Worm (Caenorhabditis elegans) whole organism, mixed stage, embryonic: ENCODE results near the gene D1014.2.

Experiments used
- M03D4.4 ChIP-seq: sonication (generic microtip); optimal IDR thresholded peaks from 2 replicates; lab custom pipeline; 2017; ENCODE audit warnings: mild to moderate bottlenecking, missing genetic modification characterization, missing compliant biosample characterization
- bed-3 ChIP-seq: fragments of 200-800 bp; sonication (Bioruptor generic); optimal IDR thresholded peaks from 3 replicates; lab custom pipeline; 2018; ENCODE audit warnings: mild to moderate bottlenecking, missing genetic modification characterization, moderate library complexity, missing compliant biosample characterization
- blmp-1 ChIP-seq: fragments of 150-350 bp; optimal IDR thresholded peaks from 2 replicates; lab custom pipeline; 2014; ENCODE audit warnings: missing biosample characterization, missing genetic modification characterization
- ceh-43 ChIP-seq: fragments of 200-800 bp; sonication (Bioruptor generic); optimal IDR thresholded peaks from 2 replicates; lab custom pipeline; 2018; ENCODE audit warnings: mild to moderate bottlenecking, missing genetic modification characterization, moderate library complexity, missing compliant biosample characterization
- ces-1 ChIP-seq: fragments of 150-350 bp; optimal IDR thresholded peaks from 2 replicates; lab custom pipeline; 2014; ENCODE audit warnings: missing biosample characterization, missing genetic modification reagents, missing genetic modification characterization
- cnd-1 ChIP-seq: fragments of 200-800 bp; sonication (Bioruptor generic); optimal IDR thresholded peaks from 2 replicates; lab custom pipeline; 2018; ENCODE audit warnings: mild to moderate bottlenecking, missing genetic modification characterization, missing compliant biosample characterization
- drap-1 ChIP-seq: fragments of 200-800 bp; sonication (Bioruptor generic); optimal IDR thresholded peaks from 3 replicates; lab custom pipeline; 2018; ENCODE audit warnings: mild to moderate bottlenecking, missing genetic modification characterization, missing compliant biosample characterization
- elt-3 ChIP-seq: fragments of 150-350 bp; optimal IDR thresholded peaks from 2 replicates; lab custom pipeline; 2014; ENCODE audit warnings: missing biosample characterization, missing genetic modification characterization
- flh-1 ChIP-seq: fragments of 200-800 bp; sonication (Bioruptor generic); optimal IDR thresholded peaks from 2 replicates; lab custom pipeline; 2018; ENCODE audit warnings: mild to moderate bottlenecking, missing genetic modification characterization, moderate library complexity, missing compliant biosample characterization
- ham-2 ChIP-seq: fragments of 200-800 bp; sonication (Bioruptor generic); optimal IDR thresholded peaks from 2 replicates; lab custom pipeline; 2018; ENCODE audit warnings: mild to moderate bottlenecking, missing genetic modification characterization, missing compliant biosample characterization
- hlh-1 ChIP-seq: fragments of 150-350 bp; optimal IDR thresholded peaks from 2 replicates; lab custom pipeline; 2014; ENCODE audit warnings: missing biosample characterization, missing genetic modification reagents, missing genetic modification characterization
- lin-32 ChIP-seq: fragments of 200-800 bp; sonication (Bioruptor generic); optimal IDR thresholded peaks from 2 replicates; lab custom pipeline; 2018; ENCODE audit warnings: mild to moderate bottlenecking, missing genetic modification characterization, missing compliant biosample characterization
- mep-1 ChIP-seq: fragments of 150-350 bp; optimal IDR thresholded peaks from 2 replicates; lab custom pipeline; 2017; ENCODE audit warnings: missing biosample characterization, missing genetic modification reagents, missing genetic modification characterization, inconsistent platforms
- mls-2 ChIP-seq: sonication (generic microtip); optimal IDR thresholded peaks from 2 replicates; lab custom pipeline; 2016; ENCODE audit warnings: mild to moderate bottlenecking, missing genetic modification characterization, moderate library complexity, missing compliant biosample characterization
- nhr-12 ChIP-seq: fragments of 150-350 bp; optimal IDR thresholded peaks from 2 replicates; lab custom pipeline; 2014; ENCODE audit warnings: missing biosample characterization, missing genetic modification characterization
- nhr-237 ChIP-seq: fragments of 150-350 bp; optimal IDR thresholded peaks from 2 replicates; lab custom pipeline; 2014; ENCODE audit warnings: missing biosample characterization, missing genetic modification characterization
- nhr-28 ChIP-seq: fragments of 150-350 bp; optimal IDR thresholded peaks from 2 replicates; lab custom pipeline; 2014; ENCODE audit warnings: missing biosample characterization, missing genetic modification characterization
- nhr-76 ChIP-seq: sonication (generic microtip); optimal IDR thresholded peaks from 2 replicates; lab custom pipeline; 2017; ENCODE audit warnings: missing biosample characterization, missing genetic modification characterization
- pha-4 ChIP-seq: fragments of 150-350 bp; optimal IDR thresholded peaks from 2 replicates; lab custom pipeline; 2018; ENCODE audit warnings: missing biosample characterization, missing genetic modification reagents, missing genetic modification characterization
- sem-2 ChIP-seq: fragments of 200-800 bp; sonication (Bioruptor generic); optimal IDR thresholded peaks from 2 replicates; lab custom pipeline; 2018; ENCODE audit warnings: mild to moderate bottlenecking, missing genetic modification characterization, missing compliant biosample characterization
- snpc-4 ChIP-seq: fragments of 150-350 bp; optimal IDR thresholded peaks from 2 replicates; lab custom pipeline; 2014; ENCODE audit warnings: missing biosample characterization, missing genetic modification characterization
- sptf-1 ChIP-seq: sonication (generic microtip); optimal IDR thresholded peaks from 2 replicates; lab custom pipeline; 2017; ENCODE audit warnings: mild to moderate bottlenecking, missing genetic modification characterization, moderate library complexity, missing compliant biosample characterization
- tbx-8 ChIP-seq: fragments of 200-800 bp; sonication (Bioruptor generic); optimal IDR thresholded peaks from 2 replicates; lab custom pipeline; 2018; ENCODE audit warnings: mild to moderate bottlenecking, missing genetic modification characterization, moderate library complexity, missing compliant biosample characterization
- unc-120 ChIP-seq: sonication (generic microtip); optimal IDR thresholded peaks from 2 replicates; lab custom pipeline; 2017; ENCODE audit warnings: missing genetic modification characterization, missing compliant biosample characterization; ENCODE audit not compliant: poor library complexity, severe bottlenecking
- unc-39 ChIP-seq: fragments of 150-350 bp; optimal IDR thresholded peaks from 2 replicates; lab custom pipeline; 2014; ENCODE audit warnings: missing biosample characterization, missing genetic modification characterization
- unc-62 ChIP-seq: fragments of 150-350 bp; optimal IDR thresholded peaks from 2 replicates; lab custom pipeline; 2014; ENCODE audit warnings: missing biosample characterization, missing genetic modification reagents, missing genetic modification characterization
- ztf-11 ChIP-seq: fragments of 150-350 bp; optimal IDR thresholded peaks from 2 replicates; lab custom pipeline; 2014; ENCODE audit warnings: missing biosample characterization, missing genetic modification characterization

Gene D1014.2

DNA sequence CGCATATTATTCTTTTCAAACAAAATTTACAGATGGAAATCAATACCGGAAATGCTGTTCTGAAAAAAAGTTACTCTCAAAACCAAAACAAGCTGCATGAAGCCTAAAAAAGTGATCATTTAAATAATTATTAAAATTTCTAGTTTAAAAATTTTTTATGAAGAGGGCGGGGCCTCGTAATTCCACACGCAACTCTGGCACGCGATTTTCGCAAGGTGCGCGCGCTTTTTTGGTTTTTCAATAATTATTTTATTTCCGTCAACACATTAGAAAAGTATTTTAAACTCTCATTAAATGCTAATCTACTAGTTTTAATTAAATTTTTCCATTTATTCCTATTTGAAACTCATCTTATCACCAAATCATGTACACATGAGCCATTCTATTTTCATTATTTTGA lies 14.0 kb upstream of the D1014.2 start:
- TF ChIP-seq ceh-43 (GFP tag; lab: Kevin White, UChicago) (peak; percentile 47), elt-3 (tag; lab: Kevin White, UChicago) (no peak), sptf-1 (tag; lab: Kevin White, UChicago) (no peak)
- TF ChIP-seq, all 35 proteins: peak for 1

DNA sequence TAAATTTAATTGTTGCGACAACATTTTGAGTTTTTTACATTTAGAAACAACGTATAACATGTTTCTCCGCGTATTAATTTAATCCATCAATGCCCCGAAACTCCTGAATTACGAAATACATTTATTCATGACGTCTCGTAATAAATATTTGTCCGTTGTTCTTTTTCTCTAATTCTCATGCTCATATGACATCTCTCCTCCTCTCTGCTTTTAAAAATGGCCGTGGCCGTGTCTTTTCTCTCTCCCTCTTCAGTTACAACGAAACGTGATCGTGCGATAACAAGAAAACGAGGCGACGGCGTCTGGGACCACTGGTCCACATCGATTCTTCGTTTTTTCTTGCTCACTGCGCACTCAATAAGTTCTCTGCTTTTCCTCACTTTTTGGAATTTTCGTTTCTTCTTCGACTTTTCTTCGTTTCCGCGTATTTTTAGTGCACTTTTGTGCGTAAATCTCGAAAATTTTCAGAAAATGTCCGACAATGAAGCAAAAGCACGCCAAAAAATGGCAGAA lies 13.5 kb upstream of the D1014.2 start, which contains the start of gene snap-1:
Gene snap-1 (plus strand): TSS at position 463 of the 513 bp plus-strand sequence.
- TF ChIP-seq sem-2 (GFP tag; lab: Kevin White, UChicago) (no peak), mep-1 (peak; percentile 58), pha-4 (tag; lab: Kevin White, UChicago) (peak; percentile 21), snpc-4 (tag; lab: Kevin White, UChicago) (no peak), mls-2 (tag; lab: Kevin White, UChicago) (no peak), ztf-11 (no peak), ces-1 (GFP tag; lab: Kevin White, UChicago) (peak; percentile 52)

DNA sequence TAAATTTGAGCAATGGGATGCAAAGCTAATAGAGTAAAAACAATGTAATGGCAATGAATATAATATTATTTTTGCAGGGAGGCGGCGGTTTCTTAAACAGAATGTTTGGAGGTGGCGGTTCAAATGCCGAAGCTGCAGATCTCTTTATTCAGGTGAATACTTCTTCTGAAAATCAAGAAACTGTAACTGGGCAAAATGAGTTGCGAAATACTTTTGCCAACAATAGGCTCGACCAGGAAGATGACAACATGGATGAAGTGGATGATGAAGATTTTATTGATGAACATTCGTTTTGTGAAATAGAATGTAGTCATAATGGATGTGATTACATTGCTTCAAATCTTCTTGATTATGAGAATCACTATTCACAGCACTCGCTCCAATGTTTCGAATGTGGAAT lies 12.9 kb upstream of the D1014.2 start:
- TF ChIP-seq hlh-1 (tag; lab: Kevin White, UChicago) = no peak
- TF ChIP-seq, all 35 proteins: peak for 0

DNA sequence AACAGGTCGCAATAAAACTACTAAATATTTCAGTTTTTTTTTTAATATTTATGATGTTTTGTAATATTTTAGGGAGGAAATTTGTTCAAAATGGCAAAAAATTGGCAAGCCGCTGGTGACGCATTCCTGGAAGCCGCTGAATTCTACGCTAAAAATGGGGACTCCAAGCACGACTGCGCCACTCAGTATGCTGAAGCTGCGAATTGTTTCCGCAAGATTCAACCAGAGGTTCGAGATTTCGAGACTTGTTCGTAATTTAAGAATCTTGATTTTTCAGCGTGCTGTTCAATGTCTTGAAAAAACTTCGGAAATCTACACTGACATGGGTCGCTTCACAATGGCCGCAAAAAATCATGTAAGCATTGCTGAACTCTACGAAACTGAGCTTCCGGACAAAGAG lies 12.1 kb upstream of the D1014.2 start:
- no peak for TF ChIP-seq tbx-8
- TF ChIP-seq unc-39 (tag; lab: Kevin White, UChicago) = no peak
- TF ChIP-seq flh-1 (GFP tag; lab: Kevin White, UChicago) = no peak
- no peak for TF ChIP-seq blmp-1 (tag; lab: Kevin White, UChicago)
- no peak for TF ChIP-seq nhr-76 (tag; lab: Kevin White, UChicago)
- TF ChIP-seq M03D4.4 (tag; lab: Kevin White, UChicago) = no peak
- no peak for TF ChIP-seq hlh-1 (tag; lab: Kevin White, UChicago)
- TF ChIP-seq nhr-12 (tag; lab: Kevin White, UChicago) = no peak
- TF ChIP-seq bed-3 (GFP tag; lab: Kevin White, UChicago) = no peak
- TF ChIP-seq drap-1 = no peak
- no peak for TF ChIP-seq lin-32 (GFP tag; lab: Kevin White, UChicago)
- TF ChIP-seq ham-2 = no peak

DNA sequence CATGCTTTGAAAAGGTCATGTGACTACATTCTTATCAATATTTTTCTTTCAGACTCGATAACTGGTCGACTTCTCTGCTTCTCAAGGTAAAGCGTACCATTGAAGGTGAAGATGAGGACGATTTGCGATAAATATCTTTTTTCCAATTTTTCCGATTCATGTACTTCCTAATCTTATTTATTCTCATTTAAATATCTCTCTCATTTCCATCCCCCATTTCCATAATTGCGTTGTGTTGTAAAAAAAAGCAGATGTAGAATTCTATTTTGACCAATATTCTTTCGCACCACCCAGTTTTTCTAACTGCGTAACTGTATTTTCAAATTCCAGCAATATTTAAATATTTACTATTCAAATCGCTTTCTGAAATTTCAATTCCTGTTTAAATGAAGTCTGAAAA lies 10.8 kb upstream of the D1014.2 start, which contains the start of gene D1014.4:
Gene D1014.4 (plus strand): TSS at position 301 of the 400 bp plus-strand sequence.
- no peak for TF ChIP-seq nhr-28 (tag; lab: Kevin White, UChicago)
- TF ChIP-seq ces-1 (GFP tag; lab: Kevin White, UChicago) = peak; percentile 6

DNA sequence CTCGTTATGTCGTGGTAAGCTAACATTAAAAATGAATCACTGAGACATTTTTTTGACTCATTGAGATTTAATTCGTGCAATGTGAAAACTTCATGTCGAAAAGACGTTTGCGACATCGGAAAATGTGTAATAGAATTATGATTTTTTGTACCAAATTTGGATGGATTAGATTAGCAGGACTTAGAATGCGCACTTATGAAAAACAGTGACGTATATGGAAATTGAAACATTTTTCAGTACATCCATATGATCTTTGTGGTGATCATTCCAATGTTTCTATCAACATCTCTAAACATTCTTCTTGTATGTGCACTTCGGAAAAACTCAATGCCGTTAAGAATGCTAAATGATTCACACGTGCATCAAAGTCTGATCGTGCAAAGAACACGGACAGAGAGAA lies 810 bp downstream of the D1014.2 start:
- TF ChIP-seq mls-2 (tag; lab: Kevin White, UChicago) = no peak
- TF ChIP-seq unc-39 (tag; lab: Kevin White, UChicago) = no peak
- TF ChIP-seq blmp-1 (tag; lab: Kevin White, UChicago) = no peak
- TF ChIP-seq bed-3 (GFP tag; lab: Kevin White, UChicago) = no peak
- TF ChIP-seq nhr-12 (tag; lab: Kevin White, UChicago) = no peak
- no peak for TF ChIP-seq cnd-1 (tag; lab: Kevin White, UChicago)
- TF ChIP-seq M03D4.4 (tag; lab: Kevin White, UChicago) = no peak
- no peak for TF ChIP-seq lin-32 (GFP tag; lab: Kevin White, UChicago)
- TF ChIP-seq drap-1 = no peak
- TF ChIP-seq unc-62 (GFP tag; lab: Kevin White, UChicago) = no peak
- no peak for TF ChIP-seq flh-1 (GFP tag; lab: Kevin White, UChicago)

DNA sequence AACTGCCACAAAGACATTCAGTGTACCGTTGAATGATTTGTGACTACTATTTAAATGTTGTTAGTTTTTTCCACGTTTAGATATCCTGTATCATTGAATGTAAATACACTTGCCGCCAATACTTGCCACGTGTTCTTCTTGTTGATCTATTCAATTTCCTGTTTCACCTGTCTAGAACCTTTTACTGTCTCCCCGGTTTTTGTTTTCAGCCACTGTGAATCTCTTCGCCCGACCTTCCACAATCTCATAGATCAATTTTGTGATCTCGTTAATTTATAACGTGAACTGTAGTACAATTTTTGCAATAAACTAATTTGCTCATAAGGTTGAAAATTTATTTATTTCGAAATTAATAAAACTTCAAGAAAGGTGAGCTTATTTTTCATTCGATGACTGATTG lies 1.6 kb downstream of the D1014.2 start, which contains the start of gene D1014.13:
Gene D1014.13 (plus strand): TSS at position 301 of the 400 bp plus-strand sequence.
- no peak for TF ChIP-seq nhr-237
- no peak for TF ChIP-seq lin-32 (GFP tag; lab: Kevin White, UChicago)
- TF ChIP-seq M03D4.4 (tag; lab: Kevin White, UChicago) = no peak
- TF ChIP-seq sptf-1 (tag; lab: Kevin White, UChicago) = no peak
- no peak for TF ChIP-seq mep-1
- no peak for TF ChIP-seq snpc-4 (tag; lab: Kevin White, UChicago)
- no peak for TF ChIP-seq blmp-1 (tag; lab: Kevin White, UChicago)
- TF ChIP-seq mls-2 (tag; lab: Kevin White, UChicago) = no peak
- TF ChIP-seq cnd-1 (tag; lab: Kevin White, UChicago) = no peak
- no peak for TF ChIP-seq unc-120 (tag; lab: Kevin White, UChicago)
- TF ChIP-seq, all 35 proteins: peak for 0
